Fruit fly (Drosophila melanogaster) whole organism: Measurements from ENCODE around the gene Vps39.
A peak's percentile ranks its signal among the peaks of the same experiment; 100 is the strongest.

ENCODE experiments used
- CG8478 ChIP-seq: fragments of >200 bp; optimal IDR thresholded peaks from 2 replicates; lab custom pipeline; 2018; ENCODE audit warnings: inconsistent platforms
- Dll ChIP-seq: fragments of >200 bp; optimal IDR thresholded peaks from 2 replicates; lab custom pipeline; 2017
- EcR ChIP-seq, 2 experiments: fragments of >200 bp; optimal IDR thresholded peaks; 2 replicates each; lab custom pipeline; 2017; ENCODE audit warnings: missing biosample characterization in 2 of 2, missing genetic modification characterization in 2 of 2, missing genetic modification reagents in 2 of 2
- pan ChIP-seq: fragments of >200 bp; optimal IDR thresholded peaks from 2 replicates; lab custom pipeline; 2017
- psq ChIP-seq: fragments of >200 bp; optimal IDR thresholded peaks from 2 replicates; lab custom pipeline; 2017
- usp ChIP-seq: fragments of >200 bp; optimal IDR thresholded peaks from 2 replicates; lab custom pipeline; 2017; ENCODE audit warnings: missing biosample characterization, missing genetic modification characterization, mixed read lengths

The Vps39 gene

dm6 chr3R:18274328-18275098 is at the start of gene Vps39, which contains the start of gene eIF1A:
Gene Vps39, minus strand, starts transcription at chr3R:18274446.
Gene eIF1A, plus strand, starts transcription at chr3R:18274665.
- TF ChIP-seq pan (lab: Kevin White, UChicago) = no peak
- TF ChIP-seq psq = no peak
- no peak for TF ChIP-seq EcR (GFP tag; optimal IDR thresholded peaks at IDR 0.05; lab: Kevin White, UChicago)
- no peak for TF ChIP-seq Dll (lab: Kevin White, UChicago)
- TF ChIP-seq usp (GFP tag; lab: Kevin White, UChicago) = no peak
- no peak for TF ChIP-seq CG8478 (lab: Kevin White, UChicago)

DNA sequence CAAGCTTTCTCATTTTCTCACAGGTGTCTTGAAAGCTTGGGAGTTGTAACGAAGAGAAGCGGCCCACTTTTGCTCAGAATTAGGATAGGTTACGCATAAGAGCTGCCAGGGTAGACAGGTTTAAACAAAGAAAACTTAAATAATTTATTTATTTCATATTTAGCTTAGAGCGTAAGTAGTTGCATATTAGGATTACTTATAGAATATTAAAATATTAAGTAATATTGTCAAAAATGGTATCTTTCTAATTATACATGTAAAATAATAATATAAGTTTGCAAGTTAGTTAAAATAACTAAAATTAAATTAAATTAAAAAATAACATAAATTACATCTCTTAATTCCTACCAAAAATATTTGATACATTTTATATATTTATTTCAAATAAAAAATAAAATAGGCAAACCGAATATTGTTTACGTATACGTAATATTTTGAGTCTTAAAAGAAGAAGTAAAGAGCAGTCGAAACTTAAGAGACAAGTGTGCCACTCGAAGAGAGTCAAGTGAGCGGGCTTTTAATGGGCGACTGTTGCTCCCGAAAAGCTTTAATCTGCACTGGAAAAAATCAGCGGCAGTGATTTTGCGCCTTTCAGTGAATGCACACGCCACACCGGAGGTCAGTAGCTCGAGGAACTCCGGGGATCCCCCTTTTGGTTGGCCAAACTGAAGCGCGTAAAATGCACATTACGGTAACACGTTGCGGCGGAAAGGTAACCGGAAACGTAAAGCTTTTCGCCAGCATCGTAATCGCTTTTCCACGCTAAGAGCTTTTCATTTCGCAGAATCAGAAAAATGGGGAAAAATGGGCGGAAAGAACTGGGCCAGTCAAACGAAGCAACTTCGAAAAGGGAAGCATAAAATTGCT is 40.8 kb upstream of the Vps39 start:
- TF ChIP-seq pan (lab: Kevin White, UChicago) = no peak
- no peak for TF ChIP-seq EcR (GFP tag; optimal IDR thresholded peaks at IDR 0.05; lab: Kevin White, UChicago)
- TF ChIP-seq usp (GFP tag; lab: Kevin White, UChicago) = no peak
- TF ChIP-seq psq = no peak
- TF ChIP-seq Dll (lab: Kevin White, UChicago) = no peak
- no peak for TF ChIP-seq CG8478 (lab: Kevin White, UChicago)

DNA sequence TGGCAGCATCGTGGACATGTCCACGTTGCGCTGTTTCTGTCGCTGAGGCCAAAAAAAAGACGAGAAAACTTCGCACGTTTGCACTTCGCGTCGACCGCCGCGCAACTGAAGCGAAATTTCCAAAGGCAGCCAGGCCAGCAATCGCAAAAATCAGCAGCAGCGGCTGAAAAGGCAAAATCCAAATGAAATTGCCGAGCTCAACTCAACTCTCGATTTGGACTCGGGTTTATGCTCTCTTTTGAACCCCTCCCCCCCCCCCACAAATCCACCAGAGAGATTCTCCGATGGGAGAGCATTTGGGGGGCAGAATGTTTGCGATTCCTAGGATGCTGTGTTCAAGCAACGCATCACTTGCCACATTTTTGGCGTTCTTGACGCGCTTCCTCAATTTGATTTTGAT is 40.1 kb upstream of the Vps39 start, which contains the start of gene PKD:
TSS of gene PKD (minus strand) at position 88 of the 400 bp plus-strand sequence.
- TF ChIP-seq pan (lab: Kevin White, UChicago) (no peak), Dll (lab: Kevin White, UChicago) (peak; percentile 43)

- TF ChIP-seq pan (lab: Kevin White, UChicago) (no peak), EcR (GFP tag; optimal IDR thresholded peaks at IDR 0.05; lab: Kevin White, UChicago) (no peak), usp (GFP tag; lab: Kevin White, UChicago) (no peak), Dll (lab: Kevin White, UChicago) (no peak), CG8478 (lab: Kevin White, UChicago) (no peak), psq (no peak)
Observed at dm6 chr3R:18312761-18313160, 38.5 kb upstream of the Vps39 start.

dm6 chr3R:18311368-18311919 is 37.2 kb upstream of the Vps39 start:
- TF ChIP-seq EcR (GFP tag; optimal IDR thresholded peaks at IDR 0.05; lab: Kevin White, UChicago) (no peak), pan (lab: Kevin White, UChicago) (no peak), CG8478 (lab: Kevin White, UChicago) (no peak), usp (GFP tag; lab: Kevin White, UChicago) (no peak), Dll (lab: Kevin White, UChicago) (no peak), psq (no peak)

- TF ChIP-seq CG8478 (lab: Kevin White, UChicago) = no peak
- no peak for TF ChIP-seq Dll (lab: Kevin White, UChicago)
- TF ChIP-seq EcR (GFP tag; optimal IDR thresholded peaks at IDR 0.05; lab: Kevin White, UChicago) = no peak
- no peak for TF ChIP-seq pan (lab: Kevin White, UChicago)
- TF ChIP-seq psq = no peak
- no peak for TF ChIP-seq usp (GFP tag; lab: Kevin White, UChicago)
Observed at dm6 chr3R:18310766-18311367, 36.6 kb upstream of the Vps39 start.

- TF ChIP-seq Dll (lab: Kevin White, UChicago) = no peak
- TF ChIP-seq EcR (GFP tag; optimal IDR thresholded peaks at IDR 0.05; lab: Kevin White, UChicago) = no peak
- TF ChIP-seq CG8478 (lab: Kevin White, UChicago) = no peak
- TF ChIP-seq pan (lab: Kevin White, UChicago) = no peak
- TF ChIP-seq psq = no peak
- TF ChIP-seq usp (GFP tag; lab: Kevin White, UChicago) = no peak
Observed at dm6 chr3R:18309910-18310309, 35.7 kb upstream of the Vps39 start.

DNA sequence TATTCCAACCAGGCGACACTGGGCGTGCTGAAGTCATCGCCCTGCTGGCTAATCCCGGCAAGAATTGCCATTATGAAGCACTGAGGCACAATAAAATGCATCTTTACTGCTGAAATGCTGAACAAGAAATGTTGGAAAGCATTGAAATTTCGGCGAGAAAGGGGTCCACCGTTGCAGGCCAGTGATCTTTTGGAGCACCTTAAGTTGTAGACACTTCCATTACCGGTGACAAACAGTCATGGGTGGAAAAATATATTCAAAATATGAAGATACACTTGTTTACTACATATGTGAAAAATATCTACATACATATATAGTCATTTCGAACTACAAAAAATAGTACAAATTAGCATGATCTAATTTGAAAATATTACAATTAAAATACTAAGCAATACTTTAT is 28.5 kb upstream of the Vps39 start, which contains the start of gene CG7126:
TSS of gene CG7126 (minus strand) at position 101 of the 400 bp plus-strand sequence.
- no peak for TF ChIP-seq usp (GFP tag; lab: Kevin White, UChicago)

dm6 chr3R:18301569-18301968 is 27.3 kb upstream of the Vps39 start, which contains the start of gene Polr1E:
Gene Polr1E, minus strand, starts transcription at chr3R:18301728.
- TF ChIP-seq Dll (lab: Kevin White, UChicago) (no peak), EcR (GFP tag; optimal IDR thresholded peaks at IDR 0.05; lab: Kevin White, UChicago) (no peak), pan (lab: Kevin White, UChicago) (no peak), CG8478 (lab: Kevin White, UChicago) (no peak), usp (GFP tag; lab: Kevin White, UChicago) (no peak), psq (no peak)

- no peak for TF ChIP-seq psq
- no peak for TF ChIP-seq usp (GFP tag; lab: Kevin White, UChicago)
- no peak for TF ChIP-seq pan (lab: Kevin White, UChicago)
- TF ChIP-seq Dll (lab: Kevin White, UChicago) = no peak
- TF ChIP-seq EcR (GFP tag; optimal IDR thresholded peaks at IDR 0.05; lab: Kevin White, UChicago) = no peak
- no peak for TF ChIP-seq CG8478 (lab: Kevin White, UChicago)
Observed at dm6 chr3R:18298900-18299321, 24.7 kb upstream of the Vps39 start, which contains the start of gene Dlc90F. Gene Dlc90F, plus strand, starts transcription at chr3R:18299229.
